Fruit fly (Drosophila melanogaster) whole organism, embryonic: ENCODE data around the gene P5CDh1.

Experiments
- B-H1 ChIP-seq: fragments of 200-800 bp; sonication (Bioruptor generic); IDR thresholded peaks from 3 replicates; pipeline ENCODE4 v1.3.6; 2022; ENCODE audit warnings: missing biosample characterization, missing genetic modification characterization
- BEAF-32 ChIP-seq: fragments of 200-800 bp; sonication (Bioruptor generic); optimal IDR thresholded peaks from 3 replicates; lab custom pipeline; 2017; ENCODE audit warnings: missing biosample characterization, missing genetic modification characterization, mild to moderate bottlenecking, moderate library complexity, missing genetic modification reagents
- Bdp1 ChIP-seq: fragments of 200-800 bp; sonication (Bioruptor generic); optimal IDR thresholded peaks from 3 replicates; lab custom pipeline; 2016; ENCODE audit warnings: missing biosample characterization, missing genetic modification characterization
- Bgb ChIP-seq: fragments of 200-800 bp; sonication (Bioruptor generic); IDR thresholded peaks from 2 replicates; pipeline ENCODE4 v1.3.6; 2022; ENCODE audit warnings: missing biosample characterization, missing genetic modification characterization; ENCODE audit not compliant: partially characterized antibody
- CG12391 ChIP-seq: fragments of 200-800 bp; sonication (Bioruptor generic); optimal IDR thresholded peaks from 3 replicates; lab custom pipeline; 2018; ENCODE audit warnings: missing biosample characterization, mild to moderate bottlenecking, missing genetic modification characterization, moderate library complexity
- CG12769 ChIP-seq: fragments of 200-800 bp; sonication (Bioruptor generic); optimal IDR thresholded peaks from 2 replicates; lab custom pipeline; 2019; ENCODE audit warnings: missing biosample characterization, mild to moderate bottlenecking, missing genetic modification characterization, moderate library complexity
- CG18764 ChIP-seq: fragments of 200-800 bp; sonication (Bioruptor generic); optimal IDR thresholded peaks from 3 replicates; lab custom pipeline; 2016; ENCODE audit warnings: missing biosample characterization, missing genetic modification characterization
- CG2199 ChIP-seq: fragments of 200-800 bp; sonication (Bioruptor generic); IDR thresholded peaks from 3 replicates; pipeline ENCODE4 v1.3.6; 2022; ENCODE audit warnings: missing biosample characterization, missing genetic modification characterization
- CG2678 ChIP-seq: fragments of 200-800 bp; sonication (Bioruptor generic); optimal IDR thresholded peaks from 3 replicates; lab custom pipeline; 2019; ENCODE audit warnings: missing biosample characterization, mild to moderate bottlenecking, missing genetic modification characterization, moderate library complexity
- CG3065 ChIP-seq: fragments of 200-800 bp; sonication (Bioruptor generic); optimal IDR thresholded peaks from 2 replicates; lab custom pipeline; 2016; ENCODE audit warnings: missing biosample characterization, missing genetic modification characterization
- CG32532 ChIP-seq: fragments of 200-800 bp; sonication (Bioruptor generic); IDR thresholded peaks from 2 replicates; pipeline ENCODE4 v1.3.6; 2022; ENCODE audit warnings: missing biosample characterization, missing genetic modification characterization
- CG34422 ChIP-seq: fragments of 200-800 bp; sonication (Bioruptor generic); IDR thresholded peaks from 3 replicates; pipeline ENCODE4 v1.3.6; 2022; ENCODE audit warnings: missing biosample characterization, missing genetic modification characterization
- CG3995 ChIP-seq: fragments of 200-800 bp; sonication (Bioruptor generic); optimal IDR thresholded peaks from 3 replicates; lab custom pipeline; 2016; ENCODE audit warnings: missing biosample characterization, missing genetic modification characterization
- CG6683 ChIP-seq: fragments of 200-800 bp; sonication (Bioruptor generic); optimal IDR thresholded peaks from 2 replicates; lab custom pipeline; 2017; ENCODE audit warnings: missing biosample characterization, mild to moderate bottlenecking, missing genetic modification characterization, missing genetic modification reagents
- CG6791 ChIP-seq: fragments of 200-800 bp; sonication (Bioruptor generic); IDR thresholded peaks from 3 replicates; pipeline ENCODE4 v1.3.6; 2022; ENCODE audit warnings: missing biosample characterization, missing genetic modification characterization; ENCODE audit not compliant: partially characterized antibody
- CG6854 ChIP-seq: fragments of 200-800 bp; sonication (Bioruptor generic); optimal IDR thresholded peaks from 3 replicates; lab custom pipeline; 2017; ENCODE audit warnings: missing biosample characterization, mild to moderate bottlenecking, missing genetic modification characterization
- CG9609 ChIP-seq: fragments of 200-800 bp; sonication (Bioruptor generic); optimal IDR thresholded peaks from 3 replicates; lab custom pipeline; 2016; ENCODE audit warnings: missing biosample characterization, missing genetic modification characterization
- CkIIα-i1 ChIP-seq: fragments of 200-800 bp; sonication (Bioruptor generic); IDR thresholded peaks from 2 replicates; pipeline ENCODE4 v1.3.6; 2022; ENCODE audit warnings: missing biosample characterization, missing genetic modification characterization
- Dip3 ChIP-seq: fragments of 200-800 bp; sonication (Bioruptor generic); optimal IDR thresholded peaks from 3 replicates; lab custom pipeline; 2016; ENCODE audit warnings: missing biosample characterization, missing genetic modification characterization
- E2f2 ChIP-seq: fragments of 200-800 bp; sonication (Bioruptor generic); IDR thresholded peaks from 2 replicates; pipeline ENCODE4 v1.3.6; 2022; ENCODE audit warnings: missing biosample characterization, missing genetic modification characterization
- HHEX ChIP-seq: fragments of 200-800 bp; sonication (Bioruptor generic); optimal IDR thresholded peaks from 3 replicates; lab custom pipeline; 2017; ENCODE audit warnings: missing biosample characterization, mild to moderate bottlenecking, missing genetic modification characterization, missing genetic modification reagents
- Hr3 ChIP-seq: fragments of 200-800 bp; sonication (Bioruptor generic); optimal IDR thresholded peaks from 3 replicates; lab custom pipeline; 2016; ENCODE audit warnings: missing biosample characterization, missing genetic modification characterization
- Oaz ChIP-seq: fragments of 200-800 bp; sonication (Bioruptor generic); IDR thresholded peaks from 2 replicates; pipeline ENCODE4 v1.3.6; 2022; ENCODE audit warnings: missing biosample characterization, missing genetic modification characterization
- Side ChIP-seq: fragments of 200-800 bp; sonication (Bioruptor generic); optimal IDR thresholded peaks from 2 replicates; lab custom pipeline; 2016; ENCODE audit warnings: missing biosample characterization, missing genetic modification characterization
- Sox100B ChIP-seq: fragments of 200-800 bp; sonication (Bioruptor generic); optimal IDR thresholded peaks from 3 replicates; lab custom pipeline; 2018; ENCODE audit warnings: missing biosample characterization, mild to moderate bottlenecking, missing genetic modification characterization
- Sry-β ChIP-seq: fragments of 200-800 bp; sonication (Bioruptor generic); optimal IDR thresholded peaks from 2 replicates; lab custom pipeline; 2018; ENCODE audit warnings: missing biosample characterization, mild to moderate bottlenecking, missing genetic modification characterization, moderate library complexity
- ase ChIP-seq: fragments of 200-800 bp; sonication (Bioruptor generic); IDR thresholded peaks from 3 replicates; pipeline ENCODE4 v1.3.6; 2022; ENCODE audit warnings: missing biosample characterization, missing genetic modification characterization
- bab2 ChIP-seq: fragments of 200-800 bp; sonication (Bioruptor generic); optimal IDR thresholded peaks from 2 replicates; lab custom pipeline; 2016; ENCODE audit warnings: missing biosample characterization, missing genetic modification characterization
- bbx ChIP-seq: fragments of 200-800 bp; sonication (Bioruptor generic); IDR thresholded peaks from 2 replicates; pipeline ENCODE4 v1.3.6; 2022; ENCODE audit warnings: missing biosample characterization, missing genetic modification characterization; ENCODE audit not compliant: partially characterized antibody
- bigmax ChIP-seq: fragments of 200-800 bp; sonication (Bioruptor generic); optimal IDR thresholded peaks from 2 replicates; lab custom pipeline; 2018; ENCODE audit warnings: missing biosample characterization, mild to moderate bottlenecking, missing genetic modification characterization
- chinmo ChIP-seq: fragments of 200-800 bp; sonication (Bioruptor generic); IDR thresholded peaks from 4 replicates; pipeline ENCODE4 v1.3.6; 2022; ENCODE audit warnings: missing biosample characterization, missing genetic modification characterization; ENCODE audit not compliant: partially characterized antibody
- ci ChIP-seq: fragments of 200-800 bp; sonication (Bioruptor generic); IDR thresholded peaks from 3 replicates; pipeline ENCODE4 v1.3.6; 2022; ENCODE audit warnings: missing biosample characterization, missing genetic modification characterization
- cwo ChIP-seq: fragments of 200-800 bp; sonication (Bioruptor generic); optimal IDR thresholded peaks from 3 replicates; lab custom pipeline; 2017; ENCODE audit warnings: missing biosample characterization, missing genetic modification characterization, mild to moderate bottlenecking, moderate library complexity, missing genetic modification reagents
- dpn ChIP-seq, 2 experiments: fragments of 200-800 bp; sonication (Bioruptor generic); optimal IDR thresholded peaks; 3 replicates each; lab custom pipeline; 2016; ENCODE audit warnings: missing biosample characterization in 2 of 2, missing genetic modification characterization in 2 of 2
- en ChIP-seq: fragments of 200-800 bp; sonication (Bioruptor generic); optimal IDR thresholded peaks from 2 replicates; lab custom pipeline; 2016; ENCODE audit warnings: missing biosample characterization, missing genetic modification characterization
- eve ChIP-seq, 2 experiments: fragments of >200 bp; optimal IDR thresholded peaks; 2 replicates each; lab custom pipeline; 2017; ENCODE audit warnings: missing biosample characterization in 2 of 2, missing genetic modification characterization in 2 of 2
- gcm2 ChIP-seq: fragments of 200-800 bp; sonication (Bioruptor generic); optimal IDR thresholded peaks from 2 replicates; lab custom pipeline; 2016; ENCODE audit warnings: missing biosample characterization, missing genetic modification characterization
- hth ChIP-seq: fragments of >200 bp; optimal IDR thresholded peaks from 2 replicates; lab custom pipeline; 2017; ENCODE audit warnings: inconsistent platforms
- ind ChIP-seq: fragments of 200-800 bp; sonication (Bioruptor generic); optimal IDR thresholded peaks from 3 replicates; lab custom pipeline; 2016; ENCODE audit warnings: missing biosample characterization, missing genetic modification characterization
- nom ChIP-seq: fragments of 200-800 bp; sonication (Bioruptor generic); optimal IDR thresholded peaks from 2 replicates; lab custom pipeline; 2017; ENCODE audit warnings: missing biosample characterization, missing genetic modification characterization, mild to moderate bottlenecking, moderate library complexity, missing genetic modification reagents
- peb ChIP-seq: fragments of 200-800 bp; sonication (Bioruptor generic); IDR thresholded peaks from 2 replicates; pipeline ENCODE4 v1.3.6; 2022; ENCODE audit warnings: missing biosample characterization, missing genetic modification characterization
- pfk ChIP-seq: fragments of 200-800 bp; sonication (Bioruptor generic); optimal IDR thresholded peaks from 2 replicates; lab custom pipeline; 2018; ENCODE audit warnings: missing biosample characterization, mild to moderate bottlenecking, missing genetic modification characterization, moderate library complexity
- phol ChIP-seq: fragments of 200-800 bp; sonication (Bioruptor generic); optimal IDR thresholded peaks from 3 replicates; lab custom pipeline; 2018; ENCODE audit warnings: missing biosample characterization, mild to moderate bottlenecking, missing genetic modification characterization, moderate library complexity
- prd ChIP-seq, 3 experiments: fragments of >200 bp in 2 of 3; fragments of 200-800 bp in 1 of 3; sonication (Bioruptor generic) in 1 of 3; optimal IDR thresholded peaks in 2 of 3; IDR thresholded peaks in 1 of 3; 2 replicates in 2 of 3; 3 replicates in 1 of 3; pipeline versions ENCODE4 v1.3.6 to Lab custom; 2017 to 2022; ENCODE audit warnings: missing biosample characterization in 1 of 3, missing genetic modification characterization in 1 of 3
- psq ChIP-seq: fragments of 200-800 bp; sonication (Bioruptor generic); optimal IDR thresholded peaks from 2 replicates; lab custom pipeline; 2017; ENCODE audit warnings: missing biosample characterization, missing genetic modification characterization
- shn ChIP-seq: fragments of 200-800 bp; sonication (Bioruptor generic); optimal IDR thresholded peaks from 3 replicates; lab custom pipeline; 2016; ENCODE audit warnings: missing biosample characterization, missing genetic modification characterization
- so ChIP-seq: fragments of 200-800 bp; sonication (Bioruptor generic); IDR thresholded peaks from 3 replicates; pipeline ENCODE4 v1.3.6; 2022; ENCODE audit warnings: missing biosample characterization, missing genetic modification characterization
- stwl ChIP-seq: fragments of 200-800 bp; sonication (Bioruptor generic); optimal IDR thresholded peaks from 3 replicates; lab custom pipeline; 2018; ENCODE audit warnings: missing biosample characterization, mild to moderate bottlenecking, missing genetic modification characterization, moderate library complexity
- wdn ChIP-seq: fragments of 200-800 bp; sonication (Bioruptor generic); IDR thresholded peaks from 2 replicates; pipeline ENCODE4 v1.3.6; 2022; ENCODE audit warnings: missing biosample characterization, missing genetic modification characterization
- zen ChIP-seq: fragments of 200-800 bp; sonication (Bioruptor generic); optimal IDR thresholded peaks from 3 replicates; lab custom pipeline; 2018; ENCODE audit warnings: missing biosample characterization, mild to moderate bottlenecking, missing genetic modification characterization, moderate library complexity

Gene P5CDh1

DNA sequence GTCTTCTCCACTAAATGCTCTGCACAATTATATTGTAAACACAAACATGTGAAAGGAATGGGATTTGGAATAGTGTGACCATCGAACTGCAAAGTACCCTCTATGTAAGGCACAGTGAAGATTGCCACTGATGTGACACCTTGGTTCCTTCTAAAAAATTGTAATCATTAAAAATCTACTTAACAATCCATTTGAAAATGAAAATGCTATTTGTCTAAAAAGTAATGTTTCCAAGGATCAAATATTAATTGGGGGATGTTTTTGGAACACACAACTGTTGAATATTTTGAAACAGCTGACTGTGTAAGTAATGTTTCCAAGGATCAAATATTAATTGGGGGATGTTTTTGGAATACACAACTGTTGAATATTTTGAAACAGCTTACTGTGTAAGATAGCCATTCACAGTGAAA is 13.0 kb downstream of the P5CDh1 start, which contains the start of gene CG32448 (continued):
- TF ChIP-seq Side (GFP tag; lab: Kevin White, UChicago) (peak; percentile 47), Bgb (GFP tag; lab: Robert Waterston, UW) (no peak), CG18764 (GFP tag; lab: Kevin White, UChicago) (peak; percentile 47), Dip3 (GFP tag; lab: Kevin White, UChicago) (peak; percentile 58), CG34422 (GFP tag; lab: Robert Waterston, UW) (peak; percentile 83), hth (no peak), nom (GFP tag; lab: Kevin White, UChicago) (peak; percentile 6), so (GFP tag; lab: Robert Waterston, UW) (0 out of 3 replicates have a peak, but pooled peaks have one; percentile 39), Sry-β (no peak), dpn (GFP tag; optimal IDR thresholded peaks at IDR 0.05; lab: Kevin White, UChicago) (peak; percentile 64 to 65), HHEX (GFP tag; lab: Kevin White, UChicago) (peak; percentile 30), shn (GFP tag; lab: Kevin White, UChicago) (peak; percentile 80), phol (peak; percentile 62), gcm2 (GFP tag; lab: Kevin White, UChicago) (no peak), CG12391 (tag; lab: Kevin White, UChicago) (peak; percentile 68), BEAF-32 (GFP tag; lab: Kevin White, UChicago) (peak; percentile 9), CG6683 (GFP tag; lab: Kevin White, UChicago) (no peak), Sox100B (GFP tag; lab: Kevin White, UChicago) (peak; percentile 35), CG12769 (peak; percentile 67), ind (peak; percentile 73), eve (GFP tag; optimal IDR thresholded peaks at IDR 0.05; lab: Kevin White, UChicago) (no peak), bbx (GFP tag; lab: Robert Waterston, UW) (no peak), bab2 (GFP tag; lab: Kevin White, UChicago) (peak; percentile 71), wdn (GFP tag; lab: Robert Waterston, UW) (0 out of 2 replicates have a peak, but pooled peaks have one; percentile 49), en (GFP tag; lab: Kevin White, UChicago) (peak; percentile 47), CG9609 (peak; percentile 58), CG3065 (GFP tag; lab: Kevin White, UChicago) (no peak), ci (peak; percentile 85), CG6854 (GFP tag; lab: Kevin White, UChicago) (no peak), CG32532 (GFP tag; lab: Robert Waterston, UW) (peak; percentile 76), chinmo (no peak), CG2678 (tag; lab: Kevin White, UChicago) (peak; percentile 61), E2f2 (peak; percentile 30; the same call in 1 of the 2 replicates), psq (peak; percentile 0), stwl (tag; lab: Kevin White, UChicago) (peak; percentile 59), CG6791 (no peak), CG2199 (GFP tag; lab: Robert Waterston, UW) (peak; percentile 78; the same call in 1 of the 3 replicates), B-H1 (GFP tag; lab: Robert Waterston, UW) (peak; percentile 60; the same call in 2 of the 3 replicates), pfk (no peak), Bdp1 (GFP tag; lab: Kevin White, UChicago) (peak; percentile 0), zen (tag; lab: Kevin White, UChicago) (peak; percentile 51), cwo (peak; percentile 6), peb (GFP tag; lab: Robert Waterston, UW) (peak; percentile 59; the same call in 1 of the 2 replicates), ase (peak; percentile 68; the same call in 2 of the 3 replicates), bigmax (GFP tag; lab: Kevin White, UChicago) (no peak), Oaz (GFP tag; lab: Robert Waterston, UW) (peak; percentile 30; the same call in 1 of the 2 replicates), Hr3 (GFP tag; lab: Kevin White, UChicago) (peak; percentile 35), prd (optimal IDR thresholded peaks at IDR 0.05; lab: Kevin White, UChicago) (no peak), prd (GFP tag; IDR thresholded peaks at IDR 0.05; lab: Robert Waterston, UW) (peak; percentile 87), CkIIα-i1 (no peak), CG3995 (peak; percentile 22)
